Fruit fly (Drosophila melanogaster): ENCODE data around the gene CG17196.

Gene CG17196

dm6 chr3R:25762005-25762764 is 13.9 kb downstream of the CG17196 start:
- TF ChIP-seq Met (GFP tag; optimal IDR thresholded peaks at IDR 0.05) (no peak), CG3032 (tag; optimal IDR thresholded peaks at IDR 0.05) (no peak), cyc (GFP tag; optimal IDR thresholded peaks at IDR 0.05) (no peak), fkh (GFP tag; optimal IDR thresholded peaks at IDR 0.05) (no peak), Ets21C (GFP tag; optimal IDR thresholded peaks at IDR 0.05) (no peak), dac (GFP tag; optimal IDR thresholded peaks at IDR 0.05) (no peak), esn (GFP tag; optimal IDR thresholded peaks at IDR 0.05) (no peak), CG15336 (GFP tag; IDR thresholded peaks at IDR 0.05) (no peak), net (GFP tag; optimal IDR thresholded peaks at IDR 0.05) (no peak), CG1621 (tag; optimal IDR thresholded peaks at IDR 0.05) (no peak)

- TF ChIP-seq CG32006 (GFP tag; optimal IDR thresholded peaks at IDR 0.05), result peak; percentile 17
- peak; percentile 46; the same call in 2 of the 3 replicates for TF ChIP-seq CG6163 (GFP tag; IDR thresholded peaks at IDR 0.05)
- TF ChIP-seq eg (GFP tag; IDR thresholded peaks at IDR 0.05), result peak; percentile 73
- peak; percentile 43 for TF ChIP-seq svp (GFP tag)
- peak in 1 of 2 experiments; percentile 1 for TF ChIP-seq ss (GFP tag; optimal IDR thresholded peaks at IDR 0.05)
- no peak for TF ChIP-seq Lpt (GFP tag; optimal IDR thresholded peaks at IDR 0.05)
- TF ChIP-seq CG6276 (GFP tag; optimal IDR thresholded peaks at IDR 0.05), result peak; percentile 42
- TF ChIP-seq Smox (GFP tag; optimal IDR thresholded peaks at IDR 0.05), result no peak
- no peak for TF ChIP-seq pdm3 (GFP tag; optimal IDR thresholded peaks at IDR 0.05)
- TF ChIP-seq CG8119 (GFP tag; IDR thresholded peaks at IDR 0.05), result peak; percentile 52; the same call in 2 of the 3 replicates
- TF ChIP-seq CG15336 (GFP tag; IDR thresholded peaks at IDR 0.05), result peak; percentile 49
These were observed 15.8 kb downstream of the CG17196 start for dm6 chr3R:25760190-25760589.

- TF ChIP-seq CG11762 (GFP tag; optimal IDR thresholded peaks at IDR 0.05; ENCODE audit: insufficient read depth) (no peak), CG34406 (GFP tag; optimal IDR thresholded peaks at IDR 0.05) (peak; percentile 38), CG8632 (GFP tag; optimal IDR thresholded peaks at IDR 0.05) (peak; percentile 60), CG16779 (tag; optimal IDR thresholded peaks at IDR 0.05) (no peak), CG8319 (GFP tag; optimal IDR thresholded peaks at IDR 0.05) (no peak), CG4318 (GFP tag; optimal IDR thresholded peaks at IDR 0.05) (no peak), CG15336 (GFP tag; IDR thresholded peaks at IDR 0.05) (peak; percentile 36; the same call in 1 of the 2 replicates), CG10669 (GFP tag; optimal IDR thresholded peaks at IDR 0.05) (no peak), Eip78C (GFP tag) (peak; percentile 41), acj6 (GFP tag; optimal IDR thresholded peaks at IDR 0.05) (peak; percentile 20), Hr4 (GFP tag; optimal IDR thresholded peaks at IDR 0.05) (no peak), fkh (GFP tag; optimal IDR thresholded peaks at IDR 0.05) (no peak), net (GFP tag; optimal IDR thresholded peaks at IDR 0.05) (peak; percentile 52), CG6276 (GFP tag; optimal IDR thresholded peaks at IDR 0.05) (peak; percentile 50), CG11294 (GFP tag; IDR thresholded peaks at IDR 0.05) (no peak), spab (GFP tag; optimal IDR thresholded peaks at IDR 0.05) (no peak), CG7368 (GFP tag; optimal IDR thresholded peaks at IDR 0.05) (no peak), ss (GFP tag; optimal IDR thresholded peaks at IDR 0.05) (no peak), svp (GFP tag) (no peak), CG8119 (GFP tag; IDR thresholded peaks at IDR 0.05) (peak; percentile 49; the same call in 2 of the 3 replicates), CG1621 (tag; optimal IDR thresholded peaks at IDR 0.05) (no peak), vri (GFP tag; optimal IDR thresholded peaks at IDR 0.05) (peak; percentile 8), eg (GFP tag; IDR thresholded peaks at IDR 0.05) (peak; percentile 76), pdm3 (GFP tag; optimal IDR thresholded peaks at IDR 0.05) (peak; percentile 28)
These were observed 16.6 kb downstream of the CG17196 start for dm6 chr3R:25759430-25759829.

dm6 chr3R:25755864-25756507 is 20.1 kb downstream of the CG17196 start:
- TF ChIP-seq fd85E (GFP tag; optimal IDR thresholded peaks at IDR 0.05) (no peak), svp (GFP tag) (peak; percentile 87)
